In genomic region chrX:161592-161991, ce11 we compare ENCODE assay signal across 2 worm cellular contexts.
TF ChIP-seq lines count a peak whose summit lies in the region.

No protein-coding gene starts in this region.

TF ChIP-seq in whole organism, L4 larva, 104 proteins besides CTCF, POLR2A, EP300 and RAD21:
- 0 out of 2 replicates have a peak, but pooled peaks have one; percentile 18 for TF ChIP-seq dmd-9 (GFP tag; IDR thresholded peaks at IDR 0.05; lab: Robert Waterston, UW)
TF ChIP-seq in whole organism, L4 larva: peak in this region for 1; not testable (repeated sequence) for 103.

TF ChIP-seq in whole organism, young adult, 124 proteins besides CTCF, POLR2A, EP300 and RAD21:
- peak; percentile 43; the same call in 1 of the 2 replicates for TF ChIP-seq dox-1 (GFP tag; IDR thresholded peaks at IDR 0.05; lab: Robert Waterston, UW)
- 0 out of 2 replicates have a peak, but pooled peaks have one; percentile 24 for TF ChIP-seq D2030.7 (GFP tag; IDR thresholded peaks at IDR 0.05; lab: Robert Waterston, UW)
- TF ChIP-seq hsf-1 (GFP tag; IDR thresholded peaks at IDR 0.05; lab: Robert Waterston, UW) = peak; percentile 94
- peak; percentile 43 for TF ChIP-seq F33H1.4 (GFP tag; IDR thresholded peaks at IDR 0.05; lab: Robert Waterston, UW)
TF ChIP-seq in whole organism, young adult: peak in this region for 4; not testable (repeated sequence) for 120.
